Fruit fly (Drosophila melanogaster) whole organism, embryonic: ENCODE data around the gene CG2120.

Source experiments
- Antp ChIP-seq: fragments of 200-800 bp; sonication (Bioruptor generic); optimal IDR thresholded peaks from 3 replicates; lab custom pipeline; 2016; ENCODE audit warnings: missing biosample characterization, missing genetic modification characterization
- B-H2 ChIP-seq: fragments of 200-800 bp; sonication (Bioruptor generic); optimal IDR thresholded peaks from 2 replicates; lab custom pipeline; 2018; ENCODE audit warnings: missing biosample characterization, mild to moderate bottlenecking, missing genetic modification characterization
- Bgb ChIP-seq: fragments of 200-800 bp; sonication (Bioruptor generic); IDR thresholded peaks from 2 replicates; pipeline ENCODE4 v1.3.6; 2022; ENCODE audit warnings: missing biosample characterization, missing genetic modification characterization; ENCODE audit not compliant: partially characterized antibody
- CG10209 ChIP-seq: fragments of 200-800 bp; sonication (Bioruptor generic); optimal IDR thresholded peaks from 3 replicates; lab custom pipeline; 2017; ENCODE audit warnings: missing biosample characterization, mild to moderate bottlenecking, missing genetic modification characterization, missing genetic modification reagents
- CG10274 ChIP-seq: fragments of 200-800 bp; sonication (Bioruptor generic); optimal IDR thresholded peaks from 3 replicates; lab custom pipeline; 2017; ENCODE audit warnings: missing biosample characterization, mild to moderate bottlenecking, missing genetic modification characterization
- CG10959 ChIP-seq: fragments of 200-800 bp; sonication (Bioruptor generic); IDR thresholded peaks from 2 replicates; pipeline ENCODE4 v1.3.6; 2022; ENCODE audit warnings: missing biosample characterization, missing genetic modification characterization
- CG11723 ChIP-seq: fragments of 200-800 bp; sonication (Bioruptor generic); optimal IDR thresholded peaks from 2 replicates; lab custom pipeline; 2017; ENCODE audit warnings: missing biosample characterization, mild to moderate bottlenecking, missing genetic modification characterization
- CG1233 ChIP-seq: fragments of 200-800 bp; sonication (Bioruptor generic); optimal IDR thresholded peaks from 4 replicates; lab custom pipeline; 2018; ENCODE audit warnings: missing biosample characterization, mild to moderate bottlenecking, missing genetic modification characterization
- CG12942 ChIP-seq: fragments of 200-800 bp; sonication (Bioruptor generic); optimal IDR thresholded peaks from 3 replicates; lab custom pipeline; 2016; ENCODE audit warnings: missing biosample characterization, missing genetic modification characterization
- CG13775 ChIP-seq: fragments of 200-800 bp; sonication (Bioruptor generic); optimal IDR thresholded peaks from 3 replicates; lab custom pipeline; 2017; ENCODE audit warnings: missing biosample characterization, mild to moderate bottlenecking, missing genetic modification characterization
- CG15073 ChIP-seq: fragments of 200-800 bp; sonication (Bioruptor generic); optimal IDR thresholded peaks from 2 replicates; lab custom pipeline; 2016; ENCODE audit warnings: missing biosample characterization, missing genetic modification characterization
- CG1647 ChIP-seq: fragments of 200-800 bp; sonication (Bioruptor generic); optimal IDR thresholded peaks from 3 replicates; lab custom pipeline; 2016; ENCODE audit warnings: missing biosample characterization, missing genetic modification characterization
- CG17359 ChIP-seq: fragments of 200-800 bp; sonication (Bioruptor generic); optimal IDR thresholded peaks from 3 replicates; lab custom pipeline; 2018; ENCODE audit warnings: missing biosample characterization, mild to moderate bottlenecking, missing genetic modification characterization, moderate library complexity
- CG18619 ChIP-seq: fragments of 200-800 bp; sonication (Bioruptor generic); optimal IDR thresholded peaks from 3 replicates; lab custom pipeline; 2017; ENCODE audit warnings: missing biosample characterization, mild to moderate bottlenecking, missing genetic modification characterization
- CG2120 ChIP-seq: fragments of 200-800 bp; sonication (Bioruptor generic); optimal IDR thresholded peaks from 3 replicates; lab custom pipeline; 2016; ENCODE audit warnings: missing biosample characterization, missing genetic modification characterization
- CG2875 ChIP-seq: fragments of 200-800 bp; sonication (Bioruptor generic); optimal IDR thresholded peaks from 2 replicates; lab custom pipeline; 2017; ENCODE audit warnings: missing biosample characterization, mild to moderate bottlenecking, missing genetic modification characterization, missing genetic modification reagents
- CG31441 ChIP-seq: fragments of 200-800 bp; sonication (Bioruptor generic); IDR thresholded peaks from 2 replicates; pipeline ENCODE4 v1.3.6; 2022; ENCODE audit warnings: missing biosample characterization, missing genetic modification characterization
- CG3163 ChIP-seq: fragments of 200-800 bp; sonication (Bioruptor generic); optimal IDR thresholded peaks from 3 replicates; lab custom pipeline; 2016; ENCODE audit warnings: missing biosample characterization, missing genetic modification characterization
- CG32767 ChIP-seq: fragments of 200-800 bp; sonication (Bioruptor generic); IDR thresholded peaks from 2 replicates; pipeline ENCODE4 v1.3.6; 2022; ENCODE audit warnings: missing biosample characterization, missing genetic modification characterization
- CG4404 ChIP-seq: fragments of 200-800 bp; sonication (Bioruptor generic); IDR thresholded peaks from 2 replicates; pipeline ENCODE4 v1.3.6; 2022; ENCODE audit warnings: missing biosample characterization, missing genetic modification characterization
- CG6854 ChIP-seq: fragments of 200-800 bp; sonication (Bioruptor generic); optimal IDR thresholded peaks from 3 replicates; lab custom pipeline; 2017; ENCODE audit warnings: missing biosample characterization, mild to moderate bottlenecking, missing genetic modification characterization
- CG8359 ChIP-seq: fragments of 200-800 bp; sonication (Bioruptor generic); optimal IDR thresholded peaks from 2 replicates; lab custom pipeline; 2017; ENCODE audit warnings: missing biosample characterization, mild to moderate bottlenecking, missing genetic modification characterization, borderline replicate concordance
- CG9876 ChIP-seq: fragments of 200-800 bp; sonication (Bioruptor generic); optimal IDR thresholded peaks from 2 replicates; lab custom pipeline; 2016; ENCODE audit warnings: missing biosample characterization, missing genetic modification characterization
- CG9932 ChIP-seq: fragments of 200-800 bp; sonication (Bioruptor generic); IDR thresholded peaks from 2 replicates; pipeline ENCODE4 v1.3.6; 2022; ENCODE audit warnings: missing biosample characterization, missing genetic modification characterization
- CkIIα-i1 ChIP-seq: fragments of 200-800 bp; sonication (Bioruptor generic); IDR thresholded peaks from 2 replicates; pipeline ENCODE4 v1.3.6; 2022; ENCODE audit warnings: missing biosample characterization, missing genetic modification characterization
- Dip3 ChIP-seq: fragments of 200-800 bp; sonication (Bioruptor generic); optimal IDR thresholded peaks from 3 replicates; lab custom pipeline; 2016; ENCODE audit warnings: missing biosample characterization, missing genetic modification characterization
- Elba2 ChIP-seq: fragments of 200-800 bp; sonication (Bioruptor generic); optimal IDR thresholded peaks from 3 replicates; lab custom pipeline; 2016; ENCODE audit warnings: missing biosample characterization, missing genetic modification characterization
- HLH4C ChIP-seq: fragments of 200-800 bp; sonication (Bioruptor generic); IDR thresholded peaks from 3 replicates; pipeline ENCODE4 v1.3.6; 2022; ENCODE audit warnings: missing biosample characterization, missing genetic modification characterization; ENCODE audit not compliant: partially characterized antibody
- Hmx ChIP-seq: fragments of 200-800 bp; sonication (Bioruptor generic); optimal IDR thresholded peaks from 2 replicates; lab custom pipeline; 2016; ENCODE audit warnings: missing biosample characterization, missing genetic modification characterization
- Lpt ChIP-seq: fragments of >200 bp; optimal IDR thresholded peaks from 2 replicates; lab custom pipeline; 2018; ENCODE audit warnings: missing biosample characterization, missing genetic modification characterization
- Sry-β ChIP-seq: fragments of 200-800 bp; sonication (Bioruptor generic); optimal IDR thresholded peaks from 2 replicates; lab custom pipeline; 2018; ENCODE audit warnings: missing biosample characterization, mild to moderate bottlenecking, missing genetic modification characterization, moderate library complexity
- ato ChIP-seq: fragments of 200-800 bp; sonication (Bioruptor generic); IDR thresholded peaks from 2 replicates; pipeline ENCODE4 v1.3.6; 2022; ENCODE audit warnings: missing biosample characterization, missing genetic modification characterization; ENCODE audit not compliant: partially characterized antibody
- caup ChIP-seq: fragments of 200-800 bp; sonication (Bioruptor generic); optimal IDR thresholded peaks from 3 replicates; lab custom pipeline; 2017; ENCODE audit warnings: missing biosample characterization, mild to moderate bottlenecking, missing genetic modification characterization, moderate library complexity; ENCODE audit not compliant: severe bottlenecking
- crc ChIP-seq: fragments of 200-800 bp; sonication (Bioruptor generic); optimal IDR thresholded peaks from 2 replicates; lab custom pipeline; 2016; ENCODE audit warnings: missing biosample characterization, missing genetic modification characterization
- danr ChIP-seq: fragments of 200-800 bp; sonication (Bioruptor generic); IDR thresholded peaks from 2 replicates; pipeline ENCODE4 v1.3.6; 2022; ENCODE audit warnings: missing biosample characterization, missing genetic modification characterization
- dm ChIP-seq: fragments of 200-800 bp; sonication (Bioruptor generic); optimal IDR thresholded peaks from 3 replicates; lab custom pipeline; 2016; ENCODE audit warnings: missing biosample characterization, missing genetic modification characterization
- dmrt99B ChIP-seq: fragments of 200-800 bp; sonication (Bioruptor generic); optimal IDR thresholded peaks from 2 replicates; lab custom pipeline; 2018; ENCODE audit warnings: missing biosample characterization, mild to moderate bottlenecking, missing genetic modification characterization, moderate library complexity
- gfzf ChIP-seq: fragments of 200-800 bp; sonication (Bioruptor generic); optimal IDR thresholded peaks from 2 replicates; lab custom pipeline; 2016; ENCODE audit warnings: missing biosample characterization, mild to moderate bottlenecking, missing genetic modification characterization, moderate library complexity
- grau ChIP-seq: fragments of 200-800 bp; optimal IDR thresholded peaks from 3 replicates; lab custom pipeline; 2019; ENCODE audit warnings: missing biosample characterization, mild to moderate bottlenecking, missing genetic modification characterization, moderate library complexity
- gsb ChIP-seq: fragments of 200-800 bp; sonication (Bioruptor generic); IDR thresholded peaks from 2 replicates; pipeline ENCODE4 v1.3.6; 2022; ENCODE audit warnings: missing biosample characterization, missing genetic modification characterization
- kay ChIP-seq: fragments of 200-800 bp; sonication (Bioruptor generic); optimal IDR thresholded peaks from 2 replicates; lab custom pipeline; 2016; ENCODE audit warnings: missing biosample characterization, missing genetic modification characterization
- luna ChIP-seq: fragments of 200-800 bp; sonication (Bioruptor generic); optimal IDR thresholded peaks from 2 replicates; lab custom pipeline; 2016; ENCODE audit warnings: missing biosample characterization, missing genetic modification characterization
- pfk ChIP-seq: fragments of 200-800 bp; sonication (Bioruptor generic); optimal IDR thresholded peaks from 2 replicates; lab custom pipeline; 2018; ENCODE audit warnings: missing biosample characterization, mild to moderate bottlenecking, missing genetic modification characterization, moderate library complexity
- ro ChIP-seq: fragments of 200-800 bp; sonication (Bioruptor generic); IDR thresholded peaks from 2 replicates; pipeline ENCODE4 v1.3.6; 2022; ENCODE audit warnings: missing biosample characterization, missing genetic modification characterization
- sob ChIP-seq: fragments of 200-800 bp; sonication (Bioruptor generic); IDR thresholded peaks from 2 replicates; pipeline ENCODE4 v1.3.6; 2022; ENCODE audit warnings: missing biosample characterization, missing genetic modification characterization
- trh ChIP-seq: fragments of 200-800 bp; sonication (Bioruptor generic); optimal IDR thresholded peaks from 2 replicates; lab custom pipeline; 2016; ENCODE audit warnings: missing biosample characterization, missing genetic modification characterization
- vnd ChIP-seq: fragments of 200-800 bp; sonication (Bioruptor generic); IDR thresholded peaks from 3 replicates; pipeline ENCODE4 v1.3.6; 2022; ENCODE audit warnings: missing biosample characterization, missing genetic modification characterization; ENCODE audit not compliant: partially characterized antibody
- zen ChIP-seq: fragments of 200-800 bp; sonication (Bioruptor generic); optimal IDR thresholded peaks from 3 replicates; lab custom pipeline; 2018; ENCODE audit warnings: missing biosample characterization, mild to moderate bottlenecking, missing genetic modification characterization, moderate library complexity
- zfh1 ChIP-seq: fragments of 200-800 bp; sonication (Bioruptor generic); IDR thresholded peaks from 3 replicates; pipeline ENCODE4 v1.3.6; 2022; ENCODE audit warnings: missing biosample characterization, missing genetic modification characterization

CG2120 gene

DNA sequence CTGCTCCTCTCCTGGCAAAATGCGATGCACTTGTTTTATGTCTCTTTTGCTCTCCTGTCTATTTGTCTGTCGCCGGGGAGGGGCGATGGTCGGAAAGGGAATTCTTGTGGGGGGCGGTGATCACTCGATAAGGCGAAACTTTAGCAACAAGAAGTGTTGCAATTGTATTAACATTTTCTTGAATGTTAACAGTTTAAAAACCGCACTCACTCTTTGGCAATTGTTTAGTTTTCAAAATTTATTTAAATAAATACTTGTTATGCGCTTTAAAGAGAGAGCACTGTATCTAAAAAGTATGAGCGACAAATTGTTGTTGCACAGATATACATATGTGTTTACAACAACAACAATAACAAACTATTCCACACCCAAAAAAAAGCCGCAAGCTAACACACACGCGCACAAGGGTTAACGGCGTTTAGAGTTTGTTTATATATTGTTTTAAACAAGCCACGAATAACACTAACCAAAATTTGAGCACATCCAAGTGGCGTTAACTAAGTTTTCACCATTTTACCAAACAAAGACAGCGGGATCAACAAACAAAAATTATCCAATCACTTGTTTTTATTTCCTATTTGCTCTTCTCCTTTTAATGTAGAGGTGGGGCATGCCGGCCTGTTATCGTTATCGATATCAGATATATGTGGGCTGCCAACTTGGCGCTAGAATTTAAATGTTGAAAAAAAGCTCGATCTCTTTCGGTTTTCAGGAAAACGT, 34.0 kb upstream of the CG2120 start, which contains the start of gene CG2258 (continued):
- TF ChIP-seq CG2120 (peak; percentile 87), CG4404 (peak; percentile 61), CkIIα-i1 (GFP tag; lab: Robert Waterston, UW) (peak; percentile 22; the same call in 1 of the 2 replicates), CG10209 (peak; percentile 78), CG11723 (peak; percentile 68), dmrt99B (tag; lab: Kevin White, UChicago) (peak; percentile 94), Bgb (GFP tag; lab: Robert Waterston, UW) (no peak; the same call in 1 of the 2 replicates), CG9932 (peak; percentile 79), HLH4C (GFP tag; lab: Robert Waterston, UW) (peak; percentile 46; the same call in 1 of the 3 replicates), CG1647 (GFP tag; lab: Kevin White, UChicago) (peak; percentile 77), vnd (GFP tag; lab: Robert Waterston, UW) (no peak), CG3163 (peak; percentile 10), CG8359 (no peak), zen (peak; percentile 39), CG12942 (GFP tag; lab: Kevin White, UChicago) (peak; percentile 70), Antp (GFP tag; lab: Kevin White, UChicago) (no peak), Sry-β (GFP tag; lab: Kevin White, UChicago) (peak; percentile 10), B-H2 (GFP tag; lab: Kevin White, UChicago) (peak; percentile 54), Hmx (peak; percentile 5), zfh1 (GFP tag; lab: Robert Waterston, UW) (peak; percentile 86), gfzf (GFP tag; lab: Kevin White, UChicago) (peak; percentile 8), dm (GFP tag; lab: Kevin White, UChicago) (peak; percentile 50), gsb (peak; percentile 74), trh (GFP tag; lab: Kevin White, UChicago) (peak; percentile 9), CG2875 (GFP tag; lab: Kevin White, UChicago) (peak; percentile 84), CG10959 (peak; percentile 58), CG13775 (GFP tag; lab: Kevin White, UChicago) (peak; percentile 53), CG10274 (peak; percentile 58), pfk (GFP tag; lab: Kevin White, UChicago) (no peak), CG1233 (GFP tag; lab: Kevin White, UChicago) (peak; percentile 82), CG6854 (GFP tag; lab: Kevin White, UChicago) (peak; percentile 64), sob (peak; percentile 86), Lpt (no peak), CG17359 (tag; lab: Kevin White, UChicago) (peak; percentile 95), CG32767 (GFP tag; lab: Robert Waterston, UW) (peak; percentile 76), kay (GFP tag; lab: Kevin White, UChicago) (no peak), danr (GFP tag; lab: Robert Waterston, UW) (peak; percentile 83), CG18619 (GFP tag; lab: Kevin White, UChicago) (peak; percentile 66), ro (0 out of 2 replicates have a peak, but pooled peaks have one; percentile 47), CG31441 (GFP tag; lab: Robert Waterston, UW) (peak; percentile 89), luna (GFP tag; lab: Kevin White, UChicago) (no peak), crc (GFP tag; lab: Kevin White, UChicago) (no peak), CG9876 (GFP tag; lab: Kevin White, UChicago) (peak; percentile 38), grau (peak; percentile 96), CG15073 (GFP tag; lab: Kevin White, UChicago) (no peak), caup (GFP tag; lab: Kevin White, UChicago) (peak; percentile 75), Elba2 (no peak), Dip3 (GFP tag; lab: Kevin White, UChicago) (peak; percentile 77), ato (GFP tag; lab: Robert Waterston, UW) (no peak)
